Worm (Caenorhabditis elegans): ENCODE measurements around the gene fipr-29.

- TF ChIP-seq B0310.2 (tag; optimal IDR thresholded peaks at IDR 0.05) (no peak), ama-1 (optimal IDR thresholded peaks at IDR 0.05) (no peak)
Observed at ce11 chrIII:3069101-3069500, 8.9 kb upstream of the fipr-29 start.
